Fruit fly (Drosophila melanogaster): Measurements from ENCODE around the gene CG9386.
A peak's percentile ranks its signal among the peaks of the same experiment; 100 is the strongest.

The CG9386 gene

DNA sequence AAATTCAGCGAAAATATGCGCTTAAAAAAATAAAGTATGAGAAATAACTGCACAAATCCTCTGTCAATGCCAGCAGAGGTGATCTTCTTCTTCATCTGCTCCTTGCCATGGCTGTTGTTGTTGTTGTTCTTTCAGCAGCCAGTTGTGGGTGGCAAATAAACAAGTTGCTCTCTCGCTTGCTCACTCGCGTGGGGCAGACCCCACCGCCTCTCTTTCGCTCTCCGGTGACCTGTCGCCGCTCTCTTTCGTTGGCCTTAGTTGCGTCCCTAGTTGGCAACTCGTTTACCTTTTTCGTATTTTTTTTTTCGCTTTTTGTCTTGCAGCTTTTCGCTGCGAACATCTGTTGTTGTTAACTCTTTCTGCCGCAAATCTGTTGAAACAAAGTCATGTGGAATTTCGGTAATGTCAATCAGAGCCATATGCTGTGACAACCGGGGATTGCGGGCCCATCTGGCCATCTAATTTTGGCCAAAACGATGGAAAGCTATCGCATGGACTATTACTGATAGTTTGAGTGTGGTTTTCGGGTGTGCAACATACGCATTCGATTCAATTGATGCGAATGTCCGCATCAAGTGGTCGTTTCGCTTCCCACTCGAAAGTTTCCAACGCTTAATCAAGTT, 20.5 kb downstream of the CG9386 start (continued):
- TF ChIP-seq pho (GFP tag; optimal IDR thresholded peaks at IDR 0.05) = no peak
- TF ChIP-seq Atf3 (GFP tag; optimal IDR thresholded peaks at IDR 0.05) = no peak
- TF ChIP-seq Dref (GFP tag; IDR thresholded peaks at IDR 0.05) = no peak
- TF ChIP-seq Jarid2 (GFP tag; optimal IDR thresholded peaks at IDR 0.05) = no peak
- no peak for TF ChIP-seq sens-2 (GFP tag; IDR thresholded peaks at IDR 0.05)
- TF ChIP-seq Dip2 (GFP tag; IDR thresholded peaks at IDR 0.05) = no peak
- no peak for TF ChIP-seq Lhr (GFP tag; optimal IDR thresholded peaks at IDR 0.05)
- TF ChIP-seq sima (GFP tag; optimal IDR thresholded peaks at IDR 0.05) = no peak
- TF ChIP-seq CG31388 (GFP tag; optimal IDR thresholded peaks at IDR 0.05) = no peak
- peak; percentile 91; the same call in 2 of the 4 replicates for TF ChIP-seq chinmo (GFP tag; IDR thresholded peaks at IDR 0.05; ENCODE audit: partially characterized antibody)
- TF ChIP-seq CG17802 (tag; optimal IDR thresholded peaks at IDR 0.05) = no peak
- TF ChIP-seq CG4282 (GFP tag; optimal IDR thresholded peaks at IDR 0.05) = no peak
- peak; percentile 27 for TF ChIP-seq nom (GFP tag; optimal IDR thresholded peaks at IDR 0.05)
- peak; percentile 52 for TF ChIP-seq ftz-f1 (GFP tag; optimal IDR thresholded peaks at IDR 0.05)
- no peak for TF ChIP-seq CG11093 (GFP tag; IDR thresholded peaks at IDR 0.05)
- no peak for TF ChIP-seq Nf-YC (tag; optimal IDR thresholded peaks at IDR 0.05)
- no peak for TF ChIP-seq zen2 (GFP tag; IDR thresholded peaks at IDR 0.05; ENCODE audit: partially characterized antibody)
- no peak for TF ChIP-seq fd3F (GFP tag; optimal IDR thresholded peaks at IDR 0.05)
- no peak for TF ChIP-seq trem (tag; optimal IDR thresholded peaks at IDR 0.05)
- TF ChIP-seq CG6791 (GFP tag; IDR thresholded peaks at IDR 0.05; ENCODE audit: partially characterized antibody) = no peak
- TF ChIP-seq croc (GFP tag; conservative IDR thresholded peaks at IDR 0.05) = no peak
- TF ChIP-seq hkb (optimal IDR thresholded peaks at IDR 0.05) = no peak
- 0 out of 2 replicates have a peak, but pooled peaks have one; percentile 10 for TF ChIP-seq hkb (GFP tag; IDR thresholded peaks at IDR 0.05)
- TF ChIP-seq fd96Cb (tag; optimal IDR thresholded peaks at IDR 0.05) = no peak
- TF ChIP-seq gce (GFP tag; IDR thresholded peaks at IDR 0.05) = no peak
- TF ChIP-seq pzg (GFP tag; optimal IDR thresholded peaks at IDR 0.05) = no peak
- no peak for TF ChIP-seq CG10543 (GFP tag; optimal IDR thresholded peaks at IDR 0.05)
- no peak for TF ChIP-seq row (GFP tag; IDR thresholded peaks at IDR 0.05)
- peak; percentile 9 for TF ChIP-seq corto (GFP tag; optimal IDR thresholded peaks at IDR 0.05)
- TF ChIP-seq CG31224 (GFP tag; IDR thresholded peaks at IDR 0.05) = no peak
- no peak for TF ChIP-seq CG11456 (GFP tag; IDR thresholded peaks at IDR 0.05)
- TF ChIP-seq knrl (GFP tag; IDR thresholded peaks at IDR 0.05; ENCODE audit: partially characterized antibody) = no peak
- TF ChIP-seq Bdp1 (GFP tag; optimal IDR thresholded peaks at IDR 0.05) = no peak
- TF ChIP-seq Lpt (GFP tag; optimal IDR thresholded peaks at IDR 0.05) = no peak
- TF ChIP-seq sr (GFP tag; IDR thresholded peaks at IDR 0.05) = peak; percentile 81
- TF ChIP-seq Sox100B (GFP tag; optimal IDR thresholded peaks at IDR 0.05) = no peak
- no peak for TF ChIP-seq NK7.1 (GFP tag; optimal IDR thresholded peaks at IDR 0.05)
- TF ChIP-seq CG10959 (GFP tag; IDR thresholded peaks at IDR 0.05) = 0 out of 2 replicates have a peak, but pooled peaks have one; percentile 5
- TF ChIP-seq br (optimal IDR thresholded peaks at IDR 0.05) = no peak
- TF ChIP-seq ci (GFP tag; IDR thresholded peaks at IDR 0.05) = no peak
- no peak for TF ChIP-seq Poxn (GFP tag; IDR thresholded peaks at IDR 0.05)
- no peak for TF ChIP-seq Stat92E (GFP tag; optimal IDR thresholded peaks at IDR 0.05)
- no peak for TF ChIP-seq pros (GFP tag; optimal IDR thresholded peaks at IDR 0.05)
- peak; percentile 11 for TF ChIP-seq sqz (GFP tag; optimal IDR thresholded peaks at IDR 0.05)
- no peak for TF ChIP-seq Deaf1 (tag; optimal IDR thresholded peaks at IDR 0.05)
- no peak for TF ChIP-seq CG34376 (GFP tag; optimal IDR thresholded peaks at IDR 0.05)
- TF ChIP-seq wor (GFP tag; IDR thresholded peaks at IDR 0.05) = no peak
- TF ChIP-seq Mes4 (GFP tag; optimal IDR thresholded peaks at IDR 0.05) = no peak
- TF ChIP-seq bab2 (GFP tag; optimal IDR thresholded peaks at IDR 0.05) = no peak
- TF ChIP-seq yki (optimal IDR thresholded peaks at IDR 0.05) = peak; percentile 57
- no peak for TF ChIP-seq CG10654 (GFP tag; optimal IDR thresholded peaks at IDR 0.05)
- no peak for TF ChIP-seq CG10565 (GFP tag; optimal IDR thresholded peaks at IDR 0.05)

Data from whole organism, embryonic.